Fruit fly (Drosophila melanogaster) whole organism, embryonic: ENCODE measurements around the gene D.

Experiments used
- Abd-B ChIP-seq: fragments of 200-800 bp; sonication (Bioruptor generic); optimal IDR thresholded peaks from 2 replicates; lab custom pipeline; 2018; ENCODE audit warnings: missing biosample characterization, mild to moderate bottlenecking, missing genetic modification characterization, moderate library complexity
- Atf-2 ChIP-seq: fragments of 200-800 bp; sonication (Bioruptor generic); optimal IDR thresholded peaks from 2 replicates; lab custom pipeline; 2016; ENCODE audit warnings: missing biosample characterization, missing genetic modification characterization
- Atf3 ChIP-seq: fragments of 200-800 bp; sonication (Bioruptor generic); optimal IDR thresholded peaks from 3 replicates; lab custom pipeline; 2016; ENCODE audit warnings: missing biosample characterization, missing genetic modification characterization
- CG10267 ChIP-seq: fragments of 200-800 bp; sonication (Bioruptor generic); optimal IDR thresholded peaks from 2 replicates; lab custom pipeline; 2018; ENCODE audit warnings: missing biosample characterization, mild to moderate bottlenecking, missing genetic modification characterization, moderate library complexity
- CG11456 ChIP-seq: fragments of 200-800 bp; sonication (Bioruptor generic); IDR thresholded peaks from 3 replicates; pipeline ENCODE4 v1.3.6; 2022; ENCODE audit warnings: missing biosample characterization, missing genetic modification characterization
- CG13424 ChIP-seq: fragments of 200-800 bp; sonication (Bioruptor generic); optimal IDR thresholded peaks from 2 replicates; lab custom pipeline; 2019; ENCODE audit warnings: missing biosample characterization, mild to moderate bottlenecking, missing genetic modification characterization, moderate library complexity
- CG13775 ChIP-seq: fragments of 200-800 bp; sonication (Bioruptor generic); optimal IDR thresholded peaks from 3 replicates; lab custom pipeline; 2017; ENCODE audit warnings: missing biosample characterization, mild to moderate bottlenecking, missing genetic modification characterization
- CG18262 ChIP-seq: fragments of 200-800 bp; optimal IDR thresholded peaks from 3 replicates; lab custom pipeline; 2019; ENCODE audit warnings: missing biosample characterization, mild to moderate bottlenecking, missing genetic modification characterization, moderate library complexity
- CG18764 ChIP-seq: fragments of 200-800 bp; sonication (Bioruptor generic); optimal IDR thresholded peaks from 3 replicates; lab custom pipeline; 2016; ENCODE audit warnings: missing biosample characterization, missing genetic modification characterization
- CG2120 ChIP-seq: fragments of 200-800 bp; sonication (Bioruptor generic); optimal IDR thresholded peaks from 3 replicates; lab custom pipeline; 2016; ENCODE audit warnings: missing biosample characterization, missing genetic modification characterization
- CG2202 ChIP-seq: fragments of 200-800 bp; sonication (Bioruptor generic); optimal IDR thresholded peaks from 2 replicates; lab custom pipeline; 2018; ENCODE audit warnings: missing biosample characterization, mild to moderate bottlenecking, missing genetic modification characterization
- CG31224 ChIP-seq: fragments of 200-800 bp; sonication (Bioruptor generic); IDR thresholded peaks from 2 replicates; pipeline ENCODE4 v1.3.6; 2022; ENCODE audit warnings: missing biosample characterization, missing genetic modification characterization
- CG31441 ChIP-seq: fragments of 200-800 bp; sonication (Bioruptor generic); IDR thresholded peaks from 2 replicates; pipeline ENCODE4 v1.3.6; 2022; ENCODE audit warnings: missing biosample characterization, missing genetic modification characterization
- CG4282 ChIP-seq: fragments of 200-800 bp; sonication (Bioruptor generic); optimal IDR thresholded peaks from 2 replicates; lab custom pipeline; 2016; ENCODE audit warnings: missing biosample characterization, missing genetic modification characterization
- CG4328 ChIP-seq: fragments of 200-800 bp; sonication (Bioruptor generic); optimal IDR thresholded peaks from 3 replicates; lab custom pipeline; 2017; ENCODE audit warnings: missing biosample characterization, missing genetic modification reagents, missing genetic modification characterization
- CG5245 ChIP-seq: fragments of 200-800 bp; sonication (Bioruptor generic); optimal IDR thresholded peaks from 3 replicates; lab custom pipeline; 2016; ENCODE audit warnings: missing biosample characterization, missing genetic modification characterization
- CG6689 ChIP-seq: fragments of 200-800 bp; sonication (Bioruptor generic); IDR thresholded peaks from 2 replicates; pipeline ENCODE4 v1.3.6; 2022; ENCODE audit warnings: missing biosample characterization, missing genetic modification characterization
- CG7839 ChIP-seq: fragments of 200-800 bp; sonication (Bioruptor generic); optimal IDR thresholded peaks from 3 replicates; lab custom pipeline; 2018; ENCODE audit warnings: missing biosample characterization, mild to moderate bottlenecking, missing genetic modification characterization, moderate library complexity
- CG9215 ChIP-seq: fragments of 200-800 bp; sonication (Bioruptor generic); IDR thresholded peaks from 2 replicates; pipeline ENCODE4 v1.3.6; 2022; ENCODE audit warnings: missing biosample characterization, missing genetic modification characterization
- CG9437 ChIP-seq: fragments of 200-800 bp; sonication (Bioruptor generic); optimal IDR thresholded peaks from 2 replicates; lab custom pipeline; 2018; ENCODE audit warnings: missing biosample characterization, mild to moderate bottlenecking, missing genetic modification characterization
- CG9797 ChIP-seq: fragments of 200-800 bp; sonication (Bioruptor generic); optimal IDR thresholded peaks from 3 replicates; lab custom pipeline; 2018; ENCODE audit warnings: missing biosample characterization, mild to moderate bottlenecking, missing genetic modification characterization
- CTCF ChIP-seq: fragments of 200-800 bp; sonication (Bioruptor generic); optimal IDR thresholded peaks from 2 replicates; lab custom pipeline; 2017; ENCODE audit warnings: missing biosample characterization, mild to moderate bottlenecking, missing genetic modification characterization, moderate library complexity
- Camta ChIP-seq: fragments of 200-800 bp; sonication (Bioruptor generic); optimal IDR thresholded peaks from 2 replicates; lab custom pipeline; 2016; ENCODE audit warnings: missing biosample characterization, missing genetic modification characterization
- CoRest ChIP-seq: fragments of 200-800 bp; sonication (Bioruptor generic); optimal IDR thresholded peaks from 3 replicates; lab custom pipeline; 2018; ENCODE audit warnings: missing biosample characterization, mild to moderate bottlenecking, missing genetic modification characterization, moderate library complexity
- Dbx ChIP-seq: fragments of 200-800 bp; sonication (Bioruptor generic); IDR thresholded peaks from 3 replicates; pipeline ENCODE4 v1.3.6; 2022; ENCODE audit warnings: missing biosample characterization, missing genetic modification characterization
- Dfd ChIP-seq, 2 experiments: fragments of >200 bp; optimal IDR thresholded peaks; 2 replicates each; lab custom pipeline; 2017; ENCODE audit warnings: missing biosample characterization in 2 of 2, missing genetic modification characterization in 2 of 2
- HLH3B ChIP-seq: fragments of 200-800 bp; sonication (Bioruptor generic); IDR thresholded peaks from 2 replicates; pipeline ENCODE4 v1.3.6; 2022; ENCODE audit warnings: missing biosample characterization, missing genetic modification characterization
- Max ChIP-seq: fragments of 200-800 bp; sonication (Bioruptor generic); optimal IDR thresholded peaks from 2 replicates; lab custom pipeline; 2016; ENCODE audit warnings: missing biosample characterization, mild to moderate bottlenecking, missing genetic modification characterization
- Med ChIP-seq: fragments of 200-800 bp; sonication (Bioruptor generic); peaks from one replicate; lab custom pipeline; 2016; ENCODE audit warnings: missing biosample characterization, missing genetic modification characterization, mild to moderate bottlenecking, inconsistent platforms, moderate library complexity
- Mes4 ChIP-seq: fragments of 200-800 bp; sonication (Bioruptor generic); optimal IDR thresholded peaks from 2 replicates; lab custom pipeline; 2016; ENCODE audit warnings: missing biosample characterization, missing genetic modification characterization
- NK7.1 ChIP-seq: fragments of 200-800 bp; sonication (Bioruptor generic); optimal IDR thresholded peaks from 3 replicates; lab custom pipeline; 2016; ENCODE audit warnings: missing biosample characterization, missing genetic modification characterization
- Nf-YA ChIP-seq: fragments of 200-800 bp; sonication (Bioruptor generic); IDR thresholded peaks from 2 replicates; pipeline ENCODE4 v1.3.6; 2022; ENCODE audit warnings: missing biosample characterization, missing genetic modification characterization
- Oli ChIP-seq: fragments of 200-800 bp; sonication (Bioruptor generic); optimal IDR thresholded peaks from 2 replicates; lab custom pipeline; 2018; ENCODE audit warnings: missing biosample characterization, mild to moderate bottlenecking, missing genetic modification characterization, moderate library complexity
- Sox102F ChIP-seq: fragments of 200-800 bp; sonication (Bioruptor generic); optimal IDR thresholded peaks from 2 replicates; lab custom pipeline; 2018; ENCODE audit warnings: missing biosample characterization, mild to moderate bottlenecking, missing genetic modification characterization, moderate library complexity
- Stat92E ChIP-seq, 3 experiments: fragments of >200 bp in 2 of 3; fragments of 200-800 bp in 1 of 3; sonication (Bioruptor generic) in 1 of 3; optimal IDR thresholded peaks; 2 replicates each; lab custom pipeline; 2017 to 2019; ENCODE audit warnings: missing biosample characterization in 3 of 3, missing genetic modification characterization in 3 of 3, mild to moderate bottlenecking in 1 of 3, moderate library complexity in 1 of 3
- Trl ChIP-seq, 3 experiments: fragments of >200 bp in 2 of 3; fragments of 200-800 bp in 1 of 3; sonication (Bioruptor generic) in 1 of 3; optimal IDR thresholded peaks; 2 replicates in 1 of 3; 3 replicates in 2 of 3; lab custom pipeline; 2016 to 2017; ENCODE audit warnings: missing biosample characterization in 1 of 3, missing genetic modification characterization in 1 of 3
- Xbp1 ChIP-seq: fragments of 200-800 bp; sonication (Bioruptor generic); optimal IDR thresholded peaks from 3 replicates; lab custom pipeline; 2016; ENCODE audit warnings: missing biosample characterization, mild to moderate bottlenecking, missing genetic modification characterization
- cad ChIP-seq: fragments of >200 bp; optimal IDR thresholded peaks from 2 replicates; lab custom pipeline; 2017; ENCODE audit warnings: missing biosample characterization, missing genetic modification characterization
- cwo ChIP-seq: fragments of 200-800 bp; sonication (Bioruptor generic); optimal IDR thresholded peaks from 3 replicates; lab custom pipeline; 2017; ENCODE audit warnings: missing biosample characterization, missing genetic modification characterization, mild to moderate bottlenecking, moderate library complexity, missing genetic modification reagents
- dan ChIP-seq: fragments of 200-800 bp; sonication (Bioruptor generic); IDR thresholded peaks from 2 replicates; pipeline ENCODE4 v1.3.6; 2022; ENCODE audit warnings: missing biosample characterization, missing genetic modification characterization
- eve ChIP-seq, 2 experiments: fragments of >200 bp; optimal IDR thresholded peaks; 2 replicates each; lab custom pipeline; 2017; ENCODE audit warnings: missing biosample characterization in 2 of 2, missing genetic modification characterization in 2 of 2
- lab ChIP-seq: fragments of 200-800 bp; sonication (Bioruptor generic); optimal IDR thresholded peaks from 3 replicates; lab custom pipeline; 2017; ENCODE audit warnings: missing biosample characterization, missing genetic modification characterization, mild to moderate bottlenecking, moderate library complexity, missing genetic modification reagents
- nerfin-2 ChIP-seq: fragments of 200-800 bp; sonication (Bioruptor generic); IDR thresholded peaks from 2 replicates; pipeline ENCODE4 v1.3.6; 2022; ENCODE audit warnings: missing biosample characterization, missing genetic modification characterization; ENCODE audit not compliant: partially characterized antibody
- p53 ChIP-seq: fragments of 200-800 bp; sonication (Bioruptor generic); optimal IDR thresholded peaks from 2 replicates; lab custom pipeline; 2016; ENCODE audit warnings: missing biosample characterization, missing genetic modification characterization
- repo ChIP-seq: fragments of 200-800 bp; sonication (Bioruptor generic); optimal IDR thresholded peaks from 2 replicates; lab custom pipeline; 2016; ENCODE audit warnings: missing biosample characterization, missing genetic modification characterization
- shn ChIP-seq: fragments of 200-800 bp; sonication (Bioruptor generic); optimal IDR thresholded peaks from 3 replicates; lab custom pipeline; 2016; ENCODE audit warnings: missing biosample characterization, missing genetic modification characterization
- stc ChIP-seq: fragments of 200-800 bp; sonication (Bioruptor generic); IDR thresholded peaks from 2 replicates; pipeline ENCODE4 v1.3.6; 2022; ENCODE audit warnings: missing biosample characterization, missing genetic modification characterization
- tin ChIP-seq: fragments of 200-800 bp; sonication (Bioruptor generic); optimal IDR thresholded peaks from 3 replicates; lab custom pipeline; 2016; ENCODE audit warnings: missing biosample characterization, missing genetic modification characterization
- trh ChIP-seq: fragments of 200-800 bp; sonication (Bioruptor generic); optimal IDR thresholded peaks from 2 replicates; lab custom pipeline; 2016; ENCODE audit warnings: missing biosample characterization, missing genetic modification characterization
- zen ChIP-seq: fragments of 200-800 bp; sonication (Bioruptor generic); optimal IDR thresholded peaks from 3 replicates; lab custom pipeline; 2018; ENCODE audit warnings: missing biosample characterization, mild to moderate bottlenecking, missing genetic modification characterization, moderate library complexity
- zfh2 ChIP-seq: fragments of 200-800 bp; sonication (Bioruptor generic); optimal IDR thresholded peaks from 2 replicates; lab custom pipeline; 2016; ENCODE audit warnings: missing biosample characterization, missing genetic modification characterization

Gene D

dm6 chr3L:14217677-14218254 lies 39.3 kb upstream of the D start, which contains the start of gene CG7768 (continued):
- TF ChIP-seq CG31224 (GFP tag; lab: Robert Waterston, UW) = 0 out of 2 replicates have a peak, but pooled peaks have one; percentile 20
- TF ChIP-seq Mes4 (GFP tag; lab: Kevin White, UChicago) = no peak
- TF ChIP-seq nerfin-2 = no peak
- no peak for TF ChIP-seq dan
- no peak for TF ChIP-seq CG5245 (GFP tag; lab: Kevin White, UChicago)
- TF ChIP-seq zfh2 = peak; percentile 38
- TF ChIP-seq Max (GFP tag; lab: Kevin White, UChicago) = no peak
- TF ChIP-seq cad (GFP tag; lab: Kevin White, UChicago) = no peak
- TF ChIP-seq CG9437 (GFP tag; lab: Kevin White, UChicago) = no peak
- TF ChIP-seq Trl (optimal IDR thresholded peaks at IDR 0.05; lab: Kevin White, UChicago) = no peak
- TF ChIP-seq Trl (GFP tag; optimal IDR thresholded peaks at IDR 0.05; lab: Kevin White, UChicago) = peak; percentile 47
- peak; percentile 51 for TF ChIP-seq Nf-YA (GFP tag; lab: Robert Waterston, UW)
- peak; percentile 21 for TF ChIP-seq CG18764
- no peak for TF ChIP-seq CG4282 (GFP tag; lab: Kevin White, UChicago)
- no peak for TF ChIP-seq zen (tag; lab: Kevin White, UChicago)
- TF ChIP-seq CG18262 = no peak
- TF ChIP-seq shn = no peak
- TF ChIP-seq NK7.1 (GFP tag; lab: Kevin White, UChicago) = peak; percentile 30
- no peak for TF ChIP-seq CG6689
- TF ChIP-seq Camta (GFP tag; lab: Kevin White, UChicago) = no peak
- TF ChIP-seq Atf-2 (GFP tag; lab: Kevin White, UChicago) = no peak
- peak; percentile 60; the same call in 1 of the 2 replicates for TF ChIP-seq HLH3B
- no peak for TF ChIP-seq Sox102F (GFP tag; lab: Kevin White, UChicago)
- peak; percentile 74 for TF ChIP-seq CG2120
- no peak for TF ChIP-seq CG11456 (GFP tag; lab: Robert Waterston, UW)
- no peak for TF ChIP-seq Atf3 (GFP tag; lab: Kevin White, UChicago)
- TF ChIP-seq CG9797 (GFP tag; lab: Kevin White, UChicago) = no peak
- TF ChIP-seq CG13775 (GFP tag; lab: Kevin White, UChicago) = no peak
- TF ChIP-seq Med (GFP tag; lab: Kevin White, UChicago) = peak; percentile 91
- TF ChIP-seq CG4328 (GFP tag; lab: Kevin White, UChicago) = peak; percentile 45
- TF ChIP-seq CG9215 (GFP tag; lab: Robert Waterston, UW) = no peak
- peak; percentile 56 for TF ChIP-seq CoRest
- TF ChIP-seq CTCF (GFP tag; lab: Kevin White, UChicago) = peak; percentile 29
- TF ChIP-seq cwo (GFP tag; lab: Kevin White, UChicago) = peak; percentile 50
- TF ChIP-seq lab = peak; percentile 88
- no peak for TF ChIP-seq stc (GFP tag; lab: Robert Waterston, UW)
- TF ChIP-seq trh = no peak
- no peak for TF ChIP-seq repo
- no peak for TF ChIP-seq Stat92E (GFP tag; optimal IDR thresholded peaks at IDR 0.05; lab: Kevin White, UChicago)
- no peak for TF ChIP-seq Xbp1 (GFP tag; lab: Kevin White, UChicago)
- TF ChIP-seq tin (GFP tag; lab: Kevin White, UChicago) = no peak
- TF ChIP-seq Abd-B = no peak
- no peak for TF ChIP-seq Oli (tag; lab: Kevin White, UChicago)
- no peak for TF ChIP-seq p53 (GFP tag; lab: Kevin White, UChicago)
- TF ChIP-seq Dfd (GFP tag; optimal IDR thresholded peaks at IDR 0.05; lab: Kevin White, UChicago) = no peak
- peak; percentile 78 for TF ChIP-seq Dbx
- peak; percentile 37 for TF ChIP-seq CG13424 (tag; lab: Kevin White, UChicago)
- no peak for TF ChIP-seq CG2202 (tag; lab: Kevin White, UChicago)
- TF ChIP-seq CG7839 (tag; lab: Kevin White, UChicago) = peak; percentile 47
- no peak for TF ChIP-seq CG10267 (tag; lab: Kevin White, UChicago)
- TF ChIP-seq eve (GFP tag; optimal IDR thresholded peaks at IDR 0.05; lab: Kevin White, UChicago) = no peak
- no peak for TF ChIP-seq CG31441
